Fruit fly (Drosophila melanogaster) whole organism, embryonic: Measurements from ENCODE around the gene PIG-Q.

Source experiments
- CG18764 ChIP-seq: fragments of 200-800 bp; sonication (Bioruptor generic); optimal IDR thresholded peaks from 3 replicates; lab custom pipeline; 2016; ENCODE audit warnings: missing biosample characterization, missing genetic modification characterization
- CG3163 ChIP-seq: fragments of 200-800 bp; sonication (Bioruptor generic); optimal IDR thresholded peaks from 3 replicates; lab custom pipeline; 2016; ENCODE audit warnings: missing biosample characterization, missing genetic modification characterization

DNA sequence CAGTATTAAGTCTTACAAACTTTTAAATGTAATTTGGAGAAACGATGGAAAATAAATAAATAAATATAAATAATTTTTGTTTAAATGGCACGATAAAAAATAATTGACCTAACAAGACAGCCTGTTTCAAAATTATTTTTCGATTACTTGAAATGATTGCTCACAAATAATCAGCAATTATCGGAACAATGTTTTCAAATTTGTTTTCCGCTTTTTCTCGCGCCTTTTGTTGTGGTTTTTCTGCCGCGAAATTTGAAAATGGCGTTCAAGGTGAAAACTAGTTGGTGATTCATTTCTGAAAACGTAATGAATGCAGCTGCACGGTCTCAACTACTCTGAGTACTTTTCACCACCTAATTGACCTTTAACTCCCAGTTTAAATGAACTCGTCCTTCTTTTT is 37.9 kb upstream of the PIG-Q start:
- no peak for TF ChIP-seq CG18764
- TF ChIP-seq CG3163 (GFP tag; lab: Kevin White, UChicago) = no peak
